Worm (Caenorhabditis elegans) whole organism, mixed stage, embryonic: Measurements from ENCODE around the gene eef-1G.

Source experiments
- blmp-1 ChIP-seq: fragments of 150-350 bp; optimal IDR thresholded peaks from 2 replicates; lab custom pipeline; 2014; ENCODE audit warnings: missing biosample characterization, missing genetic modification characterization
- lsy-2 ChIP-seq: fragments of 150-350 bp; optimal IDR thresholded peaks from 2 replicates; lab custom pipeline; 2014; ENCODE audit warnings: missing biosample characterization, missing genetic modification characterization
- mep-1 ChIP-seq: fragments of 150-350 bp; optimal IDR thresholded peaks from 2 replicates; lab custom pipeline; 2017; ENCODE audit warnings: missing biosample characterization, missing genetic modification reagents, missing genetic modification characterization, inconsistent platforms
- nhr-76 ChIP-seq: sonication (generic microtip); optimal IDR thresholded peaks from 2 replicates; lab custom pipeline; 2017; ENCODE audit warnings: missing biosample characterization, missing genetic modification characterization
- snpc-4 ChIP-seq: fragments of 150-350 bp; optimal IDR thresholded peaks from 2 replicates; lab custom pipeline; 2014; ENCODE audit warnings: missing biosample characterization, missing genetic modification characterization
- tbx-8 ChIP-seq: fragments of 200-800 bp; sonication (Bioruptor generic); optimal IDR thresholded peaks from 2 replicates; lab custom pipeline; 2018; ENCODE audit warnings: mild to moderate bottlenecking, missing genetic modification characterization, moderate library complexity, missing compliant biosample characterization
- unc-62 ChIP-seq: fragments of 150-350 bp; optimal IDR thresholded peaks from 2 replicates; lab custom pipeline; 2014; ENCODE audit warnings: missing biosample characterization, missing genetic modification reagents, missing genetic modification characterization

ce11 chrV:10938739-10939138, 26.8 kb upstream of the eef-1G start, which contains the start of gene F17C11.11:
- TF ChIP-seq unc-62 (GFP tag; lab: Kevin White, UChicago) (no peak), mep-1 (tag; lab: Kevin White, UChicago) (no peak), nhr-76 (no peak), lsy-2 (no peak), tbx-8 (GFP tag; lab: Kevin White, UChicago) (no peak), snpc-4 (no peak), blmp-1 (tag; lab: Kevin White, UChicago) (no peak)
